Fruit fly (Drosophila melanogaster) whole organism, embryonic: ENCODE data around the gene ea.
A peak's percentile ranks its signal among the peaks of the same experiment; 100 is the strongest.

Experiments
- Adf1 ChIP-seq: fragments of 200-800 bp; sonication (Bioruptor generic); IDR thresholded peaks from 2 replicates; pipeline ENCODE4 v1.3.6; 2022; ENCODE audit warnings: missing biosample characterization, missing genetic modification characterization
- Atf-2 ChIP-seq: fragments of 200-800 bp; sonication (Bioruptor generic); optimal IDR thresholded peaks from 2 replicates; lab custom pipeline; 2016; ENCODE audit warnings: missing biosample characterization, missing genetic modification characterization
- Blimp-1 ChIP-seq: fragments of 200-800 bp; sonication (Bioruptor generic); optimal IDR thresholded peaks from 3 replicates; lab custom pipeline; 2018; ENCODE audit warnings: missing biosample characterization, missing genetic modification characterization, mild to moderate bottlenecking, moderate library complexity, missing genetic modification reagents
- CG10147 ChIP-seq: fragments of 200-800 bp; sonication (Bioruptor generic); optimal IDR thresholded peaks from 2 replicates; lab custom pipeline; 2019; ENCODE audit warnings: missing biosample characterization, mild to moderate bottlenecking, missing genetic modification characterization, moderate library complexity
- CG11695 ChIP-seq: fragments of 200-800 bp; sonication (Bioruptor generic); IDR thresholded peaks from 3 replicates; pipeline ENCODE4 v1.3.6; 2022; ENCODE audit warnings: missing biosample characterization, missing genetic modification characterization
- CG12155 ChIP-seq: fragments of 200-800 bp; sonication (Bioruptor generic); optimal IDR thresholded peaks from 3 replicates; lab custom pipeline; 2016; ENCODE audit warnings: missing biosample characterization, missing genetic modification characterization
- CG13123 ChIP-seq: fragments of 200-800 bp; sonication (Bioruptor generic); optimal IDR thresholded peaks from 2 replicates; lab custom pipeline; 2016; ENCODE audit warnings: missing biosample characterization, missing genetic modification characterization
- CG15696 ChIP-seq: fragments of 200-800 bp; sonication (Bioruptor generic); optimal IDR thresholded peaks from 2 replicates; lab custom pipeline; 2019; ENCODE audit warnings: missing biosample characterization, mild to moderate bottlenecking, missing genetic modification characterization, moderate library complexity
- CG17328 ChIP-seq: fragments of 200-800 bp; sonication (Bioruptor generic); IDR thresholded peaks from 2 replicates; pipeline ENCODE4 v1.3.6; 2022; ENCODE audit warnings: missing biosample characterization, missing genetic modification characterization
- CG17385 ChIP-seq: fragments of 200-800 bp; sonication (Bioruptor generic); optimal IDR thresholded peaks from 3 replicates; lab custom pipeline; 2018; ENCODE audit warnings: missing biosample characterization, mild to moderate bottlenecking, missing genetic modification characterization
- CG1832 ChIP-seq: fragments of 200-800 bp; sonication (Bioruptor generic); optimal IDR thresholded peaks from 2 replicates; lab custom pipeline; 2017; ENCODE audit warnings: missing biosample characterization, mild to moderate bottlenecking, missing genetic modification characterization, inconsistent platforms
- CG2120 ChIP-seq: fragments of 200-800 bp; sonication (Bioruptor generic); optimal IDR thresholded peaks from 3 replicates; lab custom pipeline; 2016; ENCODE audit warnings: missing biosample characterization, missing genetic modification characterization
- CG2712 ChIP-seq: fragments of 200-800 bp; optimal IDR thresholded peaks from 3 replicates; lab custom pipeline; 2019; ENCODE audit warnings: missing biosample characterization, mild to moderate bottlenecking, missing genetic modification characterization, moderate library complexity
- CG30431 ChIP-seq: fragments of 200-800 bp; sonication (Bioruptor generic); optimal IDR thresholded peaks from 2 replicates; lab custom pipeline; 2017; ENCODE audit warnings: missing biosample characterization, missing genetic modification characterization
- CG33213 ChIP-seq: fragments of 200-800 bp; sonication (Bioruptor generic); optimal IDR thresholded peaks from 3 replicates; lab custom pipeline; 2016; ENCODE audit warnings: missing biosample characterization, missing genetic modification characterization
- CG34422 ChIP-seq: fragments of 200-800 bp; sonication (Bioruptor generic); IDR thresholded peaks from 3 replicates; pipeline ENCODE4 v1.3.6; 2022; ENCODE audit warnings: missing biosample characterization, missing genetic modification characterization
- CG4360 ChIP-seq: fragments of 200-800 bp; sonication (Bioruptor generic); IDR thresholded peaks from 2 replicates; pipeline ENCODE4 v1.3.6; 2022; ENCODE audit warnings: missing biosample characterization, missing genetic modification characterization
- CG4854 ChIP-seq: fragments of 200-800 bp; sonication (Bioruptor generic); optimal IDR thresholded peaks from 2 replicates; lab custom pipeline; 2016; ENCODE audit warnings: missing biosample characterization, missing genetic modification characterization, inconsistent platforms
- CG6689 ChIP-seq: fragments of 200-800 bp; sonication (Bioruptor generic); IDR thresholded peaks from 2 replicates; pipeline ENCODE4 v1.3.6; 2022; ENCODE audit warnings: missing biosample characterization, missing genetic modification characterization
- CG8478 ChIP-seq: fragments of >200 bp; optimal IDR thresholded peaks from 2 replicates; lab custom pipeline; 2018
- CkIIα-i1 ChIP-seq: fragments of 200-800 bp; sonication (Bioruptor generic); IDR thresholded peaks from 2 replicates; pipeline ENCODE4 v1.3.6; 2022; ENCODE audit warnings: missing biosample characterization, missing genetic modification characterization
- E2f2 ChIP-seq: fragments of 200-800 bp; sonication (Bioruptor generic); IDR thresholded peaks from 2 replicates; pipeline ENCODE4 v1.3.6; 2022; ENCODE audit warnings: missing biosample characterization, missing genetic modification characterization
- Gsc ChIP-seq: fragments of 200-800 bp; sonication (Bioruptor generic); IDR thresholded peaks from 2 replicates; pipeline ENCODE4 v1.3.6; 2022; ENCODE audit warnings: missing biosample characterization, missing genetic modification characterization
- Gug ChIP-seq: fragments of 200-800 bp; sonication (Bioruptor generic); IDR thresholded peaks from 4 replicates; pipeline ENCODE4 v1.3.6; 2022; ENCODE audit warnings: missing biosample characterization, missing genetic modification characterization
- Hr39 ChIP-seq: fragments of >200 bp; optimal IDR thresholded peaks from 2 replicates; lab custom pipeline; 2017
- Lim3 ChIP-seq: fragments of 200-800 bp; sonication (Bioruptor generic); IDR thresholded peaks from 2 replicates; pipeline ENCODE4 v1.3.6; 2022; ENCODE audit warnings: missing biosample characterization, missing genetic modification characterization
- MESR4 ChIP-seq: fragments of 200-800 bp; sonication (Bioruptor generic); optimal IDR thresholded peaks from 2 replicates; lab custom pipeline; 2018; ENCODE audit warnings: missing biosample characterization, mild to moderate bottlenecking, missing genetic modification characterization, moderate library complexity
- Med ChIP-seq: fragments of 200-800 bp; sonication (Bioruptor generic); peaks from one replicate; lab custom pipeline; 2016; ENCODE audit warnings: missing biosample characterization, missing genetic modification characterization, mild to moderate bottlenecking, inconsistent platforms, moderate library complexity
- Mes4 ChIP-seq: fragments of 200-800 bp; sonication (Bioruptor generic); optimal IDR thresholded peaks from 2 replicates; lab custom pipeline; 2016; ENCODE audit warnings: missing biosample characterization, missing genetic modification characterization
- Mrtf ChIP-seq: fragments of 200-800 bp; sonication (Bioruptor generic); IDR thresholded peaks from 3 replicates; pipeline ENCODE4 v1.3.6; 2022; ENCODE audit warnings: missing biosample characterization, missing genetic modification characterization
- Rfx ChIP-seq: fragments of 200-800 bp; sonication (Bioruptor generic); IDR thresholded peaks from 2 replicates; pipeline ENCODE4 v1.3.6; 2022; ENCODE audit warnings: missing biosample characterization, missing genetic modification characterization
- Side ChIP-seq: fragments of 200-800 bp; sonication (Bioruptor generic); optimal IDR thresholded peaks from 2 replicates; lab custom pipeline; 2016; ENCODE audit warnings: missing biosample characterization, missing genetic modification characterization
- Tbp ChIP-seq: fragments of >200 bp; optimal IDR thresholded peaks from 2 replicates; lab custom pipeline; 2018; ENCODE audit warnings: missing biosample characterization, missing genetic modification characterization
- Trl ChIP-seq, 3 experiments: fragments of >200 bp in 2 of 3; fragments of 200-800 bp in 1 of 3; sonication (Bioruptor generic) in 1 of 3; optimal IDR thresholded peaks; 2 replicates in 1 of 3; 3 replicates in 2 of 3; lab custom pipeline; 2016 to 2017; ENCODE audit warnings: missing biosample characterization in 1 of 3, missing genetic modification characterization in 1 of 3
- aop ChIP-seq: fragments of 200-800 bp; sonication (Bioruptor generic); IDR thresholded peaks from 2 replicates; pipeline ENCODE4 v1.3.6; 2022; ENCODE audit warnings: missing biosample characterization, missing genetic modification characterization
- ap ChIP-seq: fragments of 200-800 bp; sonication (Bioruptor generic); IDR thresholded peaks from 2 replicates; pipeline ENCODE4 v1.3.6; 2022; ENCODE audit warnings: missing biosample characterization, missing genetic modification characterization
- ash1 ChIP-seq: fragments of 200-800 bp; sonication (Bioruptor generic); optimal IDR thresholded peaks from 2 replicates; lab custom pipeline; 2018; ENCODE audit warnings: missing biosample characterization, mild to moderate bottlenecking, missing genetic modification characterization
- bsh ChIP-seq, 2 experiments: fragments of 200-800 bp; sonication (Bioruptor generic); optimal IDR thresholded peaks; 2 replicates each; lab custom pipeline; 2017 to 2018; ENCODE audit warnings: mild to moderate bottlenecking in 2 of 2, missing biosample characterization in 2 of 2, missing genetic modification characterization in 2 of 2, moderate library complexity in 1 of 2
- caup ChIP-seq: fragments of 200-800 bp; sonication (Bioruptor generic); optimal IDR thresholded peaks from 3 replicates; lab custom pipeline; 2017; ENCODE audit warnings: missing biosample characterization, mild to moderate bottlenecking, missing genetic modification characterization, moderate library complexity; ENCODE audit not compliant: severe bottlenecking
- crc ChIP-seq: fragments of 200-800 bp; sonication (Bioruptor generic); optimal IDR thresholded peaks from 2 replicates; lab custom pipeline; 2016; ENCODE audit warnings: missing biosample characterization, missing genetic modification characterization
- dmrt11E ChIP-seq: fragments of 200-800 bp; sonication (Bioruptor generic); optimal IDR thresholded peaks from 3 replicates; lab custom pipeline; 2018; ENCODE audit warnings: missing biosample characterization, mild to moderate bottlenecking, missing genetic modification characterization, moderate library complexity
- dpn ChIP-seq, 2 experiments: fragments of 200-800 bp; sonication (Bioruptor generic); optimal IDR thresholded peaks; 3 replicates each; lab custom pipeline; 2016; ENCODE audit warnings: missing biosample characterization in 2 of 2, missing genetic modification characterization in 2 of 2
- emc ChIP-seq: fragments of 200-800 bp; sonication (Bioruptor generic); optimal IDR thresholded peaks from 2 replicates; lab custom pipeline; 2016; ENCODE audit warnings: missing biosample characterization, missing genetic modification characterization
- en ChIP-seq: fragments of 200-800 bp; sonication (Bioruptor generic); optimal IDR thresholded peaks from 2 replicates; lab custom pipeline; 2016; ENCODE audit warnings: missing biosample characterization, missing genetic modification characterization
- hkb ChIP-seq, 2 experiments: fragments of 200-800 bp in 1 of 2; fragments of >200 bp in 1 of 2; sonication (Bioruptor generic) in 1 of 2; IDR thresholded peaks in 1 of 2; optimal IDR thresholded peaks in 1 of 2; 2 replicates each; pipeline versions ENCODE4 v1.3.6 to Lab custom; 2017 to 2022; ENCODE audit warnings: missing biosample characterization in 1 of 2, missing genetic modification characterization in 1 of 2
- hth ChIP-seq: fragments of >200 bp; optimal IDR thresholded peaks from 2 replicates; lab custom pipeline; 2017; ENCODE audit warnings: inconsistent platforms
- ken ChIP-seq: fragments of 200-800 bp; sonication (Bioruptor generic); IDR thresholded peaks from 3 replicates; pipeline ENCODE4 v1.3.6; 2022; ENCODE audit warnings: missing biosample characterization, missing genetic modification characterization
- nerfin-1 ChIP-seq: fragments of 200-800 bp; sonication (Bioruptor generic); optimal IDR thresholded peaks from 3 replicates; lab custom pipeline; 2019; ENCODE audit warnings: missing biosample characterization, mild to moderate bottlenecking, missing genetic modification characterization, moderate library complexity
- oc ChIP-seq: fragments of 200-800 bp; sonication (Bioruptor generic); optimal IDR thresholded peaks from 2 replicates; lab custom pipeline; 2018; ENCODE audit warnings: missing biosample characterization, mild to moderate bottlenecking, missing genetic modification characterization, moderate library complexity
- row ChIP-seq: fragments of 200-800 bp; sonication (Bioruptor generic); IDR thresholded peaks from 3 replicates; pipeline ENCODE4 v1.3.6; 2022; ENCODE audit warnings: missing biosample characterization, missing genetic modification characterization
- tap ChIP-seq: fragments of 200-800 bp; optimal IDR thresholded peaks from 3 replicates; lab custom pipeline; 2019; ENCODE audit warnings: missing biosample characterization, mild to moderate bottlenecking, missing genetic modification characterization, moderate library complexity
- ttk ChIP-seq: fragments of 200-800 bp; sonication (Bioruptor generic); IDR thresholded peaks from 2 replicates; pipeline ENCODE4 v2.1.2; 2022; ENCODE audit warnings: missing biosample characterization, missing genetic modification characterization

The ea gene

DNA sequence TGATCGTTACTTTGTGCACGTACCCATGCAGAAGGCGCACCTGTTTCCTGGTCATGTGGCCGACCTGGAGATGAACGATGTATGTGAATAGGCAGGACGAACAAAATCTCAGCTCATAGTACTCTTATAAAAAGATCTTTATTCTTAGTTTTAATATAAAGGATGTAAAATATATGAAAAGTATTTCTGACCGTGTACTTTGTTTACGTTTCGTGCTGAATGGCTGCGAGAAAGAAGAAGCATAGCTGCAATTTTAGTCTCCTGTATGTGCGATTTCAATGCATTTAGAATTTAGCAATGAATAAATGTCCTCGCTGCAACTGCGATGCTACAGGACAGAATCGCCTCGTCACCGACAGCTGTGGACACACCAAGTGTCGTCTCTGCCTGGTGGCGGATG, 19.3 kb downstream of the ea start, which contains the start of the genes CG42726 and CG42727:
CG42726 (plus strand) TSS at position 227 of the 400 bp plus-strand sequence.
CG42727 (plus strand) TSS at position 227 of the 400 bp plus-strand sequence.
- no peak for TF ChIP-seq CG33213 (GFP tag; lab: Kevin White, UChicago)
- no peak for TF ChIP-seq Adf1
- no peak for TF ChIP-seq oc (tag; lab: Kevin White, UChicago)
- TF ChIP-seq CG12155 (GFP tag; lab: Kevin White, UChicago), result peak; percentile 20
- no peak for TF ChIP-seq CG4854 (GFP tag; lab: Kevin White, UChicago)
- no peak for TF ChIP-seq Lim3 (GFP tag; lab: Robert Waterston, UW)
- TF ChIP-seq hth, result no peak
- TF ChIP-seq CG11695, result no peak
- no peak for TF ChIP-seq Mes4 (GFP tag; lab: Kevin White, UChicago)
- TF ChIP-seq CkIIα-i1, result no peak
- peak; percentile 54 for TF ChIP-seq nerfin-1
- peak; percentile 50; the same call in 1 of the 2 replicates for TF ChIP-seq Rfx
- peak; percentile 75 for TF ChIP-seq MESR4 (GFP tag; lab: Kevin White, UChicago)
- no peak for TF ChIP-seq CG13123
- no peak for TF ChIP-seq en (GFP tag; lab: Kevin White, UChicago)
- peak; percentile 50 for TF ChIP-seq CG10147 (GFP tag; lab: Kevin White, UChicago)
- TF ChIP-seq Hr39, result no peak
- TF ChIP-seq tap (tag; lab: Kevin White, UChicago), result no peak
- TF ChIP-seq CG15696 (tag; lab: Kevin White, UChicago), result peak; percentile 1
- TF ChIP-seq CG17385, result peak; percentile 96
- TF ChIP-seq emc (GFP tag; lab: Kevin White, UChicago), result no peak
- no peak for TF ChIP-seq Tbp (GFP tag; lab: Kevin White, UChicago)
- TF ChIP-seq CG2712, result peak; percentile 55
- peak; percentile 43; the same call in 1 of the 3 replicates for TF ChIP-seq ken (GFP tag; lab: Robert Waterston, UW)
- TF ChIP-seq bsh (GFP tag; optimal IDR thresholded peaks at IDR 0.05; lab: Kevin White, UChicago), result peak in 1 of 2 experiments; percentile 32
- no peak for TF ChIP-seq crc
- no peak for TF ChIP-seq CG1832 (GFP tag; lab: Kevin White, UChicago)
- TF ChIP-seq CG34422 (GFP tag; lab: Robert Waterston, UW), result 0 out of 3 replicates have a peak, but pooled peaks have one; percentile 39
- peak; percentile 38; the same call in 1 of the 2 replicates for TF ChIP-seq CG6689 (GFP tag; lab: Robert Waterston, UW)
- TF ChIP-seq Gsc (GFP tag; lab: Robert Waterston, UW), result no peak
- TF ChIP-seq dmrt11E (tag; lab: Kevin White, UChicago), result peak; percentile 9
- no peak for TF ChIP-seq Side
- TF ChIP-seq row (GFP tag; lab: Robert Waterston, UW), result peak; percentile 76
- TF ChIP-seq ap (GFP tag; lab: Robert Waterston, UW), result no peak
- TF ChIP-seq Blimp-1 (GFP tag; lab: Kevin White, UChicago), result no peak
- no peak for TF ChIP-seq aop
- TF ChIP-seq E2f2, result peak; percentile 16; the same call in 1 of the 2 replicates
- peak; percentile 30 for TF ChIP-seq caup (GFP tag; lab: Kevin White, UChicago)
- peak; percentile 62 for TF ChIP-seq CG2120 (GFP tag; lab: Kevin White, UChicago)
- TF ChIP-seq ttk (GFP tag; lab: Robert Waterston, UW), result no peak
- no peak for TF ChIP-seq Trl (optimal IDR thresholded peaks at IDR 0.05; lab: Kevin White, UChicago)
- TF ChIP-seq Trl (GFP tag; optimal IDR thresholded peaks at IDR 0.05; lab: Kevin White, UChicago), result no peak
- TF ChIP-seq hkb (optimal IDR thresholded peaks at IDR 0.05; lab: Kevin White, UChicago), result no peak
- TF ChIP-seq hkb (GFP tag; IDR thresholded peaks at IDR 0.05; lab: Robert Waterston, UW), result 0 out of 2 replicates have a peak, but pooled peaks have one; percentile 40
- TF ChIP-seq CG17328, result no peak
- TF ChIP-seq Mrtf, result 0 out of 3 replicates have a peak, but pooled peaks have one; percentile 12
- peak in 1 of 2 experiments; percentile 46 for TF ChIP-seq dpn (GFP tag; optimal IDR thresholded peaks at IDR 0.05; lab: Kevin White, UChicago)
- TF ChIP-seq Atf-2, result no peak
- no peak for TF ChIP-seq CG8478
- no peak for TF ChIP-seq CG4360 (GFP tag; lab: Robert Waterston, UW)
- TF ChIP-seq ash1 (GFP tag; lab: Kevin White, UChicago), result no peak
- no peak for TF ChIP-seq CG30431 (GFP tag; lab: Kevin White, UChicago)
- peak; percentile 89 for TF ChIP-seq Med (GFP tag; lab: Kevin White, UChicago)
- no peak for TF ChIP-seq Gug (GFP tag; lab: Robert Waterston, UW)
